Worm (Caenorhabditis elegans): Measurements from ENCODE around the gene scd-2.

DNA sequence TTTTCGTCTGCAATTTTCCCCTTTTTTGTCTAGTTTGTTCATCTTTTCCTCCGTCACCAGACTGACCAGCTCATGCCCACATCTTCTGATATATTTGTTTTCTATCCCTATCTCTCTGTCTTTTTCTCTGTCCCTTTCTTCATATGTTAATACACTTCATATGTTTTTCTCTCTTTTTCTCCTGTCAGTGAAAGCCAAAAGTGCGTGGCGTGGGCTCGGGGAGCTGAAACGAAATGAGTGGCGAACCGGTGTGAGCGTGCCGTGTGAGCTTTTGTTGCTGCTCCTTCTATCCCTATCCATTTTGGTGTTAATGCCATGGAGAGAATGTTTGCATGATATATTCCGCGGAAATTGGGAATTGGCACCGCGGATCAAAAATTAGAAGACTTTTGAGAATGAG is 1.2 kb upstream of the scd-2 start:
- TF ChIP-seq ceh-34 (tag; optimal IDR thresholded peaks at IDR 0.05) (no peak), rnt-1 (tag; optimal IDR thresholded peaks at IDR 0.05) (no peak), unc-86 (tag; optimal IDR thresholded peaks at IDR 0.05) (no peak), tbx-2 (tag; optimal IDR thresholded peaks at IDR 0.05) (no peak), unc-42 (tag; optimal IDR thresholded peaks at IDR 0.05) (no peak), ref-2 (tag; optimal IDR thresholded peaks at IDR 0.05) (no peak)
